Worm (Caenorhabditis elegans): ENCODE data around the gene F56B6.6.

- TF ChIP-seq ama-1 (optimal IDR thresholded peaks at IDR 0.05), result no peak
- no peak for TF ChIP-seq zag-1 (tag; optimal IDR thresholded peaks at IDR 0.05)
- TF ChIP-seq lin-13 (GFP tag; optimal IDR thresholded peaks at IDR 0.05), result no peak
- TF ChIP-seq dmd-4 (tag; optimal IDR thresholded peaks at IDR 0.05), result no peak
- TF ChIP-seq ZK546.5 (tag; optimal IDR thresholded peaks at IDR 0.05), result no peak
- TF ChIP-seq unc-39 (tag; optimal IDR thresholded peaks at IDR 0.05), result no peak
Observed at ce11 chrX:3503025-3503424, 29.8 kb downstream of the F56B6.6 start.

Data from whole organism, L2 larva.